Fruit fly (Drosophila melanogaster) whole organism, embryonic: Measurements from ENCODE around the gene ldbr.

Experiments used
- CG10274 ChIP-seq: fragments of 200-800 bp; sonication (Bioruptor generic); optimal IDR thresholded peaks from 3 replicates; lab custom pipeline; 2017; ENCODE audit warnings: missing biosample characterization, mild to moderate bottlenecking, missing genetic modification characterization
- CG11456 ChIP-seq: fragments of 200-800 bp; sonication (Bioruptor generic); IDR thresholded peaks from 3 replicates; pipeline ENCODE4 v1.3.6; 2022; ENCODE audit warnings: missing biosample characterization, missing genetic modification characterization
- CG12236 ChIP-seq: fragments of 200-800 bp; sonication (Bioruptor generic); optimal IDR thresholded peaks from 2 replicates; lab custom pipeline; 2016; ENCODE audit warnings: missing biosample characterization, missing genetic modification characterization
- CG13287 ChIP-seq: fragments of 200-800 bp; sonication (Bioruptor generic); IDR thresholded peaks from 2 replicates; pipeline ENCODE4 v1.3.6; 2022; ENCODE audit warnings: missing biosample characterization, missing genetic modification characterization; ENCODE audit not compliant: partially characterized antibody
- CG13624 ChIP-seq: fragments of 200-800 bp; sonication (Bioruptor generic); optimal IDR thresholded peaks from 2 replicates; lab custom pipeline; 2016; ENCODE audit warnings: missing biosample characterization, missing genetic modification characterization
- CG14710 ChIP-seq: fragments of 200-800 bp; sonication (Bioruptor generic); optimal IDR thresholded peaks from 3 replicates; lab custom pipeline; 2019; ENCODE audit warnings: missing biosample characterization, mild to moderate bottlenecking, missing genetic modification characterization, moderate library complexity
- CG15011 ChIP-seq: fragments of 200-800 bp; sonication (Bioruptor generic); optimal IDR thresholded peaks from 3 replicates; lab custom pipeline; 2018; ENCODE audit warnings: missing biosample characterization, mild to moderate bottlenecking, missing genetic modification characterization
- CG1529 ChIP-seq: fragments of 200-800 bp; sonication (Bioruptor generic); optimal IDR thresholded peaks from 3 replicates; lab custom pipeline; 2018; ENCODE audit warnings: missing biosample characterization, missing genetic modification characterization
- CG15479 ChIP-seq: fragments of 200-800 bp; sonication (Bioruptor generic); optimal IDR thresholded peaks from 3 replicates; lab custom pipeline; 2019; ENCODE audit warnings: missing biosample characterization, mild to moderate bottlenecking, missing genetic modification characterization, moderate library complexity
- CG15601 ChIP-seq: fragments of 200-800 bp; sonication (Bioruptor generic); optimal IDR thresholded peaks from 3 replicates; lab custom pipeline; 2019; ENCODE audit warnings: missing biosample characterization, mild to moderate bottlenecking, missing genetic modification characterization, moderate library complexity
- CG18011 ChIP-seq: fragments of 200-800 bp; sonication (Bioruptor generic); optimal IDR thresholded peaks from 2 replicates; lab custom pipeline; 2017; ENCODE audit warnings: missing biosample characterization, missing genetic modification characterization, mild to moderate bottlenecking, moderate library complexity, missing genotype
- CG2129 ChIP-seq: fragments of 200-800 bp; sonication (Bioruptor generic); IDR thresholded peaks from 2 replicates; pipeline ENCODE4 v1.3.6; 2022; ENCODE audit warnings: missing biosample characterization, missing genetic modification characterization; ENCODE audit not compliant: partially characterized antibody
- CG2199 ChIP-seq: fragments of 200-800 bp; sonication (Bioruptor generic); IDR thresholded peaks from 3 replicates; pipeline ENCODE4 v1.3.6; 2022; ENCODE audit warnings: missing biosample characterization, missing genetic modification characterization
- CG30431 ChIP-seq: fragments of 200-800 bp; sonication (Bioruptor generic); optimal IDR thresholded peaks from 2 replicates; lab custom pipeline; 2017; ENCODE audit warnings: missing biosample characterization, missing genetic modification characterization
- CG31441 ChIP-seq: fragments of 200-800 bp; sonication (Bioruptor generic); IDR thresholded peaks from 2 replicates; pipeline ENCODE4 v1.3.6; 2022; ENCODE audit warnings: missing biosample characterization, missing genetic modification characterization
- CG43689 ChIP-seq: fragments of 200-800 bp; sonication (Bioruptor generic); IDR thresholded peaks from 2 replicates; pipeline ENCODE4 v1.3.6; 2022; ENCODE audit warnings: missing biosample characterization, missing genetic modification characterization
- CG4820 ChIP-seq: fragments of 200-800 bp; sonication (Bioruptor generic); optimal IDR thresholded peaks from 3 replicates; lab custom pipeline; 2016; ENCODE audit warnings: missing biosample characterization, missing genetic modification characterization
- CG9876 ChIP-seq: fragments of 200-800 bp; sonication (Bioruptor generic); optimal IDR thresholded peaks from 2 replicates; lab custom pipeline; 2016; ENCODE audit warnings: missing biosample characterization, missing genetic modification characterization
- CkIIα-i1 ChIP-seq: fragments of 200-800 bp; sonication (Bioruptor generic); IDR thresholded peaks from 2 replicates; pipeline ENCODE4 v1.3.6; 2022; ENCODE audit warnings: missing biosample characterization, missing genetic modification characterization
- D19B ChIP-seq: fragments of 200-800 bp; sonication (Bioruptor generic); optimal IDR thresholded peaks from 2 replicates; lab custom pipeline; 2017; ENCODE audit warnings: missing biosample characterization, mild to moderate bottlenecking, missing genetic modification characterization
- Dp ChIP-seq: fragments of 200-800 bp; sonication (Bioruptor generic); optimal IDR thresholded peaks from 2 replicates; lab custom pipeline; 2018; ENCODE audit warnings: missing biosample characterization, mild to moderate bottlenecking, missing genetic modification characterization, moderate library complexity
- E2f2 ChIP-seq: fragments of 200-800 bp; sonication (Bioruptor generic); IDR thresholded peaks from 2 replicates; pipeline ENCODE4 v1.3.6; 2022; ENCODE audit warnings: missing biosample characterization, missing genetic modification characterization
- ERR ChIP-seq: fragments of 200-800 bp; sonication (Bioruptor generic); optimal IDR thresholded peaks from 2 replicates; lab custom pipeline; 2016; ENCODE audit warnings: missing biosample characterization, missing genetic modification characterization
- Fer1 ChIP-seq: fragments of 200-800 bp; sonication (Bioruptor generic); optimal IDR thresholded peaks from 2 replicates; lab custom pipeline; 2017; ENCODE audit warnings: missing biosample characterization, mild to moderate bottlenecking, missing genetic modification characterization
- HLH3B ChIP-seq: fragments of 200-800 bp; sonication (Bioruptor generic); IDR thresholded peaks from 2 replicates; pipeline ENCODE4 v1.3.6; 2022; ENCODE audit warnings: missing biosample characterization, missing genetic modification characterization
- HLH54F ChIP-seq: fragments of 200-800 bp; sonication (Bioruptor generic); optimal IDR thresholded peaks from 3 replicates; lab custom pipeline; 2016; ENCODE audit warnings: missing biosample characterization, missing genetic modification characterization
- Hr51 ChIP-seq, 2 experiments: fragments of 200-800 bp; sonication (Bioruptor generic); optimal IDR thresholded peaks; 2 replicates in 1 of 2; 3 replicates in 1 of 2; lab custom pipeline; 2016 to 2018; ENCODE audit warnings: missing biosample characterization in 2 of 2, missing genetic modification characterization in 2 of 2, mild to moderate bottlenecking in 1 of 2, moderate library complexity in 1 of 2
- MBD-R2 ChIP-seq: fragments of 200-800 bp; sonication (Bioruptor generic); IDR thresholded peaks from 2 replicates; pipeline ENCODE4 v1.3.6; 2022; ENCODE audit warnings: missing biosample characterization, missing genetic modification characterization
- Mrtf ChIP-seq: fragments of 200-800 bp; sonication (Bioruptor generic); IDR thresholded peaks from 3 replicates; pipeline ENCODE4 v1.3.6; 2022; ENCODE audit warnings: missing biosample characterization, missing genetic modification characterization
- Sox102F ChIP-seq: fragments of 200-800 bp; sonication (Bioruptor generic); optimal IDR thresholded peaks from 2 replicates; lab custom pipeline; 2018; ENCODE audit warnings: missing biosample characterization, mild to moderate bottlenecking, missing genetic modification characterization, moderate library complexity
- Sry-δ ChIP-seq: fragments of 200-800 bp; sonication (Bioruptor generic); optimal IDR thresholded peaks from 2 replicates; lab custom pipeline; 2016; ENCODE audit warnings: missing biosample characterization, missing genetic modification characterization
- amos ChIP-seq: fragments of 200-800 bp; sonication (Bioruptor generic); IDR thresholded peaks from 2 replicates; pipeline ENCODE4 v1.3.6; 2022; ENCODE audit warnings: missing biosample characterization, missing genetic modification characterization; ENCODE audit not compliant: partially characterized antibody
- bab2 ChIP-seq: fragments of 200-800 bp; sonication (Bioruptor generic); optimal IDR thresholded peaks from 2 replicates; lab custom pipeline; 2016; ENCODE audit warnings: missing biosample characterization, missing genetic modification characterization
- br ChIP-seq: fragments of >200 bp; optimal IDR thresholded peaks from 2 replicates; lab custom pipeline; 2017
- cas ChIP-seq: fragments of 200-800 bp; sonication (Bioruptor generic); IDR thresholded peaks from 2 replicates; pipeline ENCODE4 v1.3.6; 2022; ENCODE audit warnings: missing biosample characterization, missing genetic modification characterization
- chinmo ChIP-seq: fragments of 200-800 bp; sonication (Bioruptor generic); IDR thresholded peaks from 4 replicates; pipeline ENCODE4 v1.3.6; 2022; ENCODE audit warnings: missing biosample characterization, missing genetic modification characterization; ENCODE audit not compliant: partially characterized antibody
- crol ChIP-seq: fragments of 200-800 bp; sonication (Bioruptor generic); IDR thresholded peaks from 2 replicates; pipeline ENCODE4 v1.3.6; 2022; ENCODE audit warnings: missing biosample characterization, missing genetic modification characterization
- dmrt11E ChIP-seq: fragments of 200-800 bp; sonication (Bioruptor generic); optimal IDR thresholded peaks from 3 replicates; lab custom pipeline; 2018; ENCODE audit warnings: missing biosample characterization, mild to moderate bottlenecking, missing genetic modification characterization, moderate library complexity
- dmrt99B ChIP-seq: fragments of 200-800 bp; sonication (Bioruptor generic); optimal IDR thresholded peaks from 2 replicates; lab custom pipeline; 2018; ENCODE audit warnings: missing biosample characterization, mild to moderate bottlenecking, missing genetic modification characterization, moderate library complexity
- fru ChIP-seq: fragments of >200 bp; optimal IDR thresholded peaks from 2 replicates; lab custom pipeline; 2017
- fu2 ChIP-seq: fragments of 200-800 bp; sonication (Bioruptor generic); optimal IDR thresholded peaks from 2 replicates; lab custom pipeline; 2016; ENCODE audit warnings: missing biosample characterization, missing genetic modification characterization
- gro ChIP-seq: fragments of 200-800 bp; sonication (Bioruptor generic); optimal IDR thresholded peaks from 2 replicates; lab custom pipeline; 2016; ENCODE audit warnings: missing biosample characterization, missing genetic modification characterization
- kay ChIP-seq: fragments of 200-800 bp; sonication (Bioruptor generic); optimal IDR thresholded peaks from 2 replicates; lab custom pipeline; 2016; ENCODE audit warnings: missing biosample characterization, missing genetic modification characterization
- pan ChIP-seq, 4 experiments: fragments of >200 bp in 3 of 4; fragments of 200-800 bp in 1 of 4; sonication (Bioruptor generic) in 1 of 4; optimal IDR thresholded peaks in 3 of 4; IDR thresholded peaks in 1 of 4; 2 replicates each; pipeline versions ENCODE4 v1.3.6 to Lab custom; 2017 to 2022; ENCODE audit warnings: missing biosample characterization in 2 of 4, missing genetic modification characterization in 2 of 4, mixed read lengths in 1 of 4
- seq ChIP-seq: fragments of 200-800 bp; sonication (Bioruptor generic); IDR thresholded peaks from 2 replicates; pipeline ENCODE4 v1.3.6; 2022; ENCODE audit warnings: missing biosample characterization, missing genetic modification characterization
- so ChIP-seq: fragments of 200-800 bp; sonication (Bioruptor generic); IDR thresholded peaks from 3 replicates; pipeline ENCODE4 v1.3.6; 2022; ENCODE audit warnings: missing biosample characterization, missing genetic modification characterization
- sug ChIP-seq: fragments of 200-800 bp; optimal IDR thresholded peaks from 2 replicates; lab custom pipeline; 2019; ENCODE audit warnings: missing biosample characterization, mild to moderate bottlenecking, missing genetic modification characterization, moderate library complexity
- vfl ChIP-seq: fragments of 200-800 bp; sonication (Bioruptor generic); optimal IDR thresholded peaks from 2 replicates; lab custom pipeline; 2016; ENCODE audit warnings: missing biosample characterization, missing genetic modification characterization
- zen ChIP-seq: fragments of 200-800 bp; sonication (Bioruptor generic); optimal IDR thresholded peaks from 3 replicates; lab custom pipeline; 2018; ENCODE audit warnings: missing biosample characterization, mild to moderate bottlenecking, missing genetic modification characterization, moderate library complexity

The ldbr gene

DNA sequence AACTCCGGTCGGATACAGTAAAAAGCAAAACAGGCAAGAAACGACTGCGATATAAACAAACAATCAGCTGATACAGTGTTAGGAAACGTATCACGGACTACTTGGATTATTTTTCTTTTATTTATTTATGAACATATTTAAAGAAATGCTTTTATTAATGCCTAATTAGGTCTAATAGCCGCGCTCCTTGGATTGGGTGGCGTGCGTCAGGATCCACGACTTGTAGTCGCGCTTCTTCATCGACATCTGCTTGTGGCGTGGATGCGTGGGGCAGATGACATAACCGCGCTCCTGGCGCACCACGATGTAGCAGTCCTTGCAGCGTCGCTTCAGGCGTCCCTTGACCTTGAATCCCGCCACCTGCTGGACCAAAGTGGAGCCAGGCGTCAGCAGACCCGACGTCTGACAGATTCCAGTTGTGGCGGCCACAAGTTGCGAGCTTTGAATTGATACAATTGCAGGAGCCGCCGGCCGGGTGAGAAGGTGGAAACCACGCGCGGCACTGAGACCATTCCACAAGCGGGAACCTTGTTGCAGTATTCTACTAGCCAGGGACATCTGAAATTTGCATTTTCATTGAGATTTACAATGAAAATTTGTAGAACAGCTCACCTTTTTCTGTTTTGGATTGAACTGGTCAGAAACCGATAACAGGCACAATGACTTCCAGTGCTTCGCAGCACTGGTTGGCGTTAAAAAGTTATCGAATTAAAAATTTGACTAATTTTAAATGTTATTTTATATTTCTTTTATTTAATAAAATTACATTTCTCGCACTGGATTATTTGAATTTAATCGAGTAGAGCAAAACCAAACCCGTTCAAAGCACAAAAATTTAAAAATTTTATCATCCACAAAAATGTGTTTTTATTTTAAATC, 3.1 kb downstream of the ldbr start, which contains the start of the genes CG7550 and mRpL36 (continued):
- TF ChIP-seq Sox102F (GFP tag; lab: Kevin White, UChicago) (no peak), CG31441 (GFP tag; lab: Robert Waterston, UW) (no peak), fru (lab: Kevin White, UChicago) (no peak), CG30431 (GFP tag; lab: Kevin White, UChicago) (no peak), CG9876 (GFP tag; lab: Kevin White, UChicago) (no peak), amos (GFP tag; lab: Robert Waterston, UW) (0 out of 2 replicates have a peak, but pooled peaks have one; percentile 6), CkIIα-i1 (no peak), chinmo (GFP tag; lab: Robert Waterston, UW) (no peak), zen (tag; lab: Kevin White, UChicago) (no peak), crol (GFP tag; lab: Robert Waterston, UW) (no peak), CG13287 (GFP tag; lab: Robert Waterston, UW) (no peak), CG2199 (GFP tag; lab: Robert Waterston, UW) (no peak), sug (tag; lab: Kevin White, UChicago) (no peak), bab2 (GFP tag; lab: Kevin White, UChicago) (no peak), HLH54F (GFP tag; lab: Kevin White, UChicago) (no peak), CG15011 (GFP tag; lab: Kevin White, UChicago) (no peak), CG2129 (no peak), Dp (GFP tag; lab: Kevin White, UChicago) (peak; percentile 47), CG12236 (no peak), Sry-δ (no peak), cas (GFP tag; lab: Robert Waterston, UW) (no peak), CG15601 (tag; lab: Kevin White, UChicago) (no peak), Hr51 (GFP tag; optimal IDR thresholded peaks at IDR 0.05; lab: Kevin White, UChicago) (peak in 1 of 2 experiments; percentile 13), br (lab: Kevin White, UChicago) (no peak), gro (no peak), CG14710 (no peak), D19B (no peak), CG10274 (GFP tag; lab: Kevin White, UChicago) (no peak), Fer1 (GFP tag; lab: Kevin White, UChicago) (no peak), CG13624 (GFP tag; lab: Kevin White, UChicago) (no peak), fu2 (no peak), dmrt11E (tag; lab: Kevin White, UChicago) (no peak), CG15479 (GFP tag; lab: Kevin White, UChicago) (no peak), CG18011 (GFP tag; lab: Kevin White, UChicago) (no peak), kay (GFP tag; lab: Kevin White, UChicago) (no peak), CG1529 (GFP tag; lab: Kevin White, UChicago) (no peak), HLH3B (GFP tag; lab: Robert Waterston, UW) (no peak), dmrt99B (tag; lab: Kevin White, UChicago) (no peak), CG43689 (GFP tag; lab: Robert Waterston, UW) (no peak), CG4820 (GFP tag; lab: Kevin White, UChicago) (no peak), MBD-R2 (GFP tag; lab: Robert Waterston, UW) (peak; percentile 48; the same call in 1 of the 2 replicates), seq (no peak), pan (optimal IDR thresholded peaks at IDR 0.05; lab: Kevin White, UChicago) (no peak), pan (GFP tag; optimal IDR thresholded peaks at IDR 0.05 in 1 of 2, IDR thresholded peaks at IDR 0.05 in 1 of 2) (no peak), Mrtf (no peak), vfl (GFP tag; lab: Kevin White, UChicago) (no peak), CG11456 (GFP tag; lab: Robert Waterston, UW) (no peak), so (no peak), ERR (GFP tag; lab: Kevin White, UChicago) (no peak), E2f2 (GFP tag; lab: Robert Waterston, UW) (peak; percentile 55; the same call in 1 of the 2 replicates)
